Worm (Caenorhabditis elegans): Measurements from ENCODE around the gene daf-5.

DNA sequence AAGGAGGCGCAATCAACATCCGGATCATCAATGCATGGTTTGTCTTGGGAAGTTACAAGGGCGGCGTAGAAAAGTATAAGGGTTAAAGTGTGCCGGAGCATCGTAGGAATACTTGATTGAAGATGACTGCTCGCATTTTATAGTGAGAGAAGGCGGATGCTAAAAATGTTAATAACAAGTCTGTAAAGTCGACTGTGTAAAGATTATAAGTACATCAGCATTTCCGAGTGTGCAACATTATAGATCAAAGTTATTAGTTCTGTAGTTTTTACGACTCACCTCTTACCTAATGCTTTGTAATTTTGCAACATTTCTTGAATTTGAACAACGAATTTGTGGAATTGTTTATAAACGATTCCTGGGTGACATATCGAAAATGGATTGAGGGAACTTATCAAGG lies 57.2 kb downstream of the daf-5 start, which contains the start of gene Y39G8B.7:
- TF ChIP-seq unc-62 (GFP tag; optimal IDR thresholded peaks at IDR 0.05), result no peak
- TF ChIP-seq hlh-17 (GFP tag; optimal IDR thresholded peaks at IDR 0.05; ENCODE audit: borderline replicate concordance), result no peak
- TF ChIP-seq jun-1 (tag; optimal IDR thresholded peaks at IDR 0.05), result no peak
- no peak for TF ChIP-seq sox-4 (tag; optimal IDR thresholded peaks at IDR 0.05)
- TF ChIP-seq dpl-1 (GFP tag; optimal IDR thresholded peaks at IDR 0.05), result no peak
- TF ChIP-seq lin-39 (tag; optimal IDR thresholded peaks at IDR 0.05), result no peak
- TF ChIP-seq nhr-77 (tag; optimal IDR thresholded peaks at IDR 0.05), result no peak
- no peak for TF ChIP-seq snpc-4 (tag; optimal IDR thresholded peaks at IDR 0.05)
- no peak for TF ChIP-seq pqm-1 (tag; optimal IDR thresholded peaks at IDR 0.05)
- no peak for TF ChIP-seq fkh-10 (GFP tag; optimal IDR thresholded peaks at IDR 0.05)
- no peak for TF ChIP-seq mdl-1 (tag; optimal IDR thresholded peaks at IDR 0.05)
- TF ChIP-seq nhr-76 (tag; optimal IDR thresholded peaks at IDR 0.05), result no peak
- no peak for TF ChIP-seq skn-1 (tag; optimal IDR thresholded peaks at IDR 0.05)
